Worm (Caenorhabditis elegans) whole organism, mixed stage, embryonic: ENCODE measurements around the gene pdfr-1.

Source experiments
- mab-5 ChIP-seq: fragments of 150-350 bp; optimal IDR thresholded peaks from 2 replicates; lab custom pipeline; 2014; ENCODE audit warnings: missing biosample characterization, missing genetic modification characterization
- nhr-12 ChIP-seq: fragments of 150-350 bp; optimal IDR thresholded peaks from 2 replicates; lab custom pipeline; 2014; ENCODE audit warnings: missing biosample characterization, missing genetic modification characterization
- nhr-28 ChIP-seq: fragments of 150-350 bp; optimal IDR thresholded peaks from 2 replicates; lab custom pipeline; 2014; ENCODE audit warnings: missing biosample characterization, missing genetic modification characterization
- pha-4 ChIP-seq: fragments of 150-350 bp; optimal IDR thresholded peaks from 2 replicates; lab custom pipeline; 2018; ENCODE audit warnings: missing biosample characterization, missing genetic modification reagents, missing genetic modification characterization
- sem-2 ChIP-seq: fragments of 200-800 bp; sonication (Bioruptor generic); optimal IDR thresholded peaks from 2 replicates; lab custom pipeline; 2018; ENCODE audit warnings: mild to moderate bottlenecking, missing genetic modification characterization, missing compliant biosample characterization
- unc-39 ChIP-seq: fragments of 150-350 bp; optimal IDR thresholded peaks from 2 replicates; lab custom pipeline; 2014; ENCODE audit warnings: missing biosample characterization, missing genetic modification characterization

DNA sequence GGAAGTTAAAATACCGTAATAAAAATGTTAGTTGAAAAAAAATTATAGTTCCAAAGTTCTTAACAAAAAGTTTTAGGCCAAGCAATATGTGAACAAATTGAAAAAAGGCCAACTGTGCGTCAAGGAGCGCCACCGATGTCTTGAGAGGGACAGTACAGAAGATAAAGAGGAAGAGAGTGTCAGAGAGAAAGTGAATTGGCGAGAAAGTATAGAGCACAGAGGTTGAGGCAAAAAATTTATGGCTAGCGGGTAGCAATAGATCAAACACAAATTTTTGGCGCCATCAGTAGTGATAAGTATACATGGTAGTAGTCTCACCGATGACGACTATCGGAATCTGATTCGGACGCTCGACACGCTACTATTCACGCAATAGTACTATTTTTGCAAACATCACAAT, 47.6 kb downstream of the pdfr-1 start:
- TF ChIP-seq mab-5: no peak
- TF ChIP-seq nhr-12 (tag; lab: Kevin White, UChicago): no peak
- no peak for TF ChIP-seq unc-39 (tag; lab: Kevin White, UChicago)
- TF ChIP-seq sem-2 (GFP tag; lab: Kevin White, UChicago): no peak
- TF ChIP-seq nhr-28 (tag; lab: Kevin White, UChicago): no peak
- TF ChIP-seq pha-4: no peak
